Fruit fly (Drosophila melanogaster) whole organism, embryonic: Measurements from ENCODE around the gene ATPsynepsilonL.
A peak's percentile ranks its signal among the peaks of the same experiment; 100 is the strongest.

Source experiments
- ATbp ChIP-seq: fragments of 200-800 bp; sonication (Bioruptor generic); optimal IDR thresholded peaks from 2 replicates; lab custom pipeline; 2017; ENCODE audit warnings: missing biosample characterization, mild to moderate bottlenecking, missing genetic modification characterization, missing genetic modification reagents
- Awh ChIP-seq: fragments of 200-800 bp; sonication (Bioruptor generic); IDR thresholded peaks from 2 replicates; pipeline ENCODE4, ENCODE4 v1.3.6; 2022; ENCODE audit warnings: missing biosample characterization, missing genetic modification characterization
- CG10543 ChIP-seq: fragments of 200-800 bp; sonication (Bioruptor generic); optimal IDR thresholded peaks from 3 replicates; lab custom pipeline; 2017; ENCODE audit warnings: missing biosample characterization, mild to moderate bottlenecking, missing genetic modification characterization, moderate library complexity
- CG12769 ChIP-seq: fragments of 200-800 bp; sonication (Bioruptor generic); optimal IDR thresholded peaks from 2 replicates; lab custom pipeline; 2019; ENCODE audit warnings: missing biosample characterization, mild to moderate bottlenecking, missing genetic modification characterization, moderate library complexity
- CG13296 ChIP-seq: fragments of 200-800 bp; sonication (Bioruptor generic); optimal IDR thresholded peaks from 3 replicates; lab custom pipeline; 2018; ENCODE audit warnings: missing biosample characterization, mild to moderate bottlenecking, missing genetic modification characterization
- CG14860 ChIP-seq: fragments of 200-800 bp; sonication (Bioruptor generic); IDR thresholded peaks from 3 replicates; pipeline ENCODE4 v1.3.6; 2022; ENCODE audit warnings: missing biosample characterization, missing genetic modification characterization; ENCODE audit not compliant: partially characterized antibody
- CG17385 ChIP-seq: fragments of 200-800 bp; sonication (Bioruptor generic); optimal IDR thresholded peaks from 3 replicates; lab custom pipeline; 2018; ENCODE audit warnings: missing biosample characterization, mild to moderate bottlenecking, missing genetic modification characterization
- CG17568 ChIP-seq: fragments of 200-800 bp; sonication (Bioruptor generic); optimal IDR thresholded peaks from 2 replicates; lab custom pipeline; 2018; ENCODE audit warnings: missing biosample characterization, mild to moderate bottlenecking, missing genetic modification characterization, moderate library complexity
- CG17612 ChIP-seq: fragments of 200-800 bp; sonication (Bioruptor generic); IDR thresholded peaks from 2 replicates; pipeline ENCODE4 v1.3.6; 2022; ENCODE audit warnings: missing biosample characterization, missing genetic modification characterization
- CG18476 ChIP-seq: fragments of 200-800 bp; sonication (Bioruptor generic); optimal IDR thresholded peaks from 2 replicates; lab custom pipeline; 2016; ENCODE audit warnings: missing biosample characterization, mild to moderate bottlenecking, missing genetic modification characterization
- CG2129 ChIP-seq: fragments of 200-800 bp; sonication (Bioruptor generic); IDR thresholded peaks from 2 replicates; pipeline ENCODE4 v1.3.6; 2022; ENCODE audit warnings: missing biosample characterization, missing genetic modification characterization; ENCODE audit not compliant: partially characterized antibody
- CG30020 ChIP-seq: fragments of 200-800 bp; optimal IDR thresholded peaks from 2 replicates; lab custom pipeline; 2019; ENCODE audit warnings: missing biosample characterization, mild to moderate bottlenecking, missing genetic modification characterization, moderate library complexity
- CG31365 ChIP-seq: fragments of 200-800 bp; sonication (Bioruptor generic); optimal IDR thresholded peaks from 2 replicates; lab custom pipeline; 2018; ENCODE audit warnings: missing biosample characterization, mild to moderate bottlenecking, missing genetic modification characterization
- CG4730 ChIP-seq: fragments of 200-800 bp; sonication (Bioruptor generic); IDR thresholded peaks from 2 replicates; pipeline ENCODE4 v1.3.6; 2022; ENCODE audit warnings: missing biosample characterization, missing genetic modification characterization
- CG5180 ChIP-seq: fragments of 200-800 bp; sonication (Bioruptor generic); optimal IDR thresholded peaks from 3 replicates; lab custom pipeline; 2017; ENCODE audit warnings: missing biosample characterization, missing genetic modification characterization, mild to moderate bottlenecking, moderate library complexity, missing genetic modification reagents
- CG6175 ChIP-seq: fragments of 200-800 bp; sonication (Bioruptor generic); IDR thresholded peaks from 3 replicates; pipeline ENCODE4 v1.3.6; 2022; ENCODE audit warnings: missing biosample characterization, missing genetic modification characterization
- CG6272 ChIP-seq: fragments of 200-800 bp; sonication (Bioruptor generic); IDR thresholded peaks from 2 replicates; pipeline ENCODE4 v1.3.6; 2022; ENCODE audit warnings: missing biosample characterization, missing genetic modification characterization
- CG7786 ChIP-seq: fragments of 200-800 bp; sonication (Bioruptor generic); optimal IDR thresholded peaks from 2 replicates; lab custom pipeline; 2016; ENCODE audit warnings: missing biosample characterization, missing genetic modification characterization
- Dbx ChIP-seq: fragments of 200-800 bp; sonication (Bioruptor generic); IDR thresholded peaks from 3 replicates; pipeline ENCODE4 v1.3.6; 2022; ENCODE audit warnings: missing biosample characterization, missing genetic modification characterization
- ERR ChIP-seq: fragments of 200-800 bp; sonication (Bioruptor generic); optimal IDR thresholded peaks from 2 replicates; lab custom pipeline; 2016; ENCODE audit warnings: missing biosample characterization, missing genetic modification characterization
- Fer1 ChIP-seq: fragments of 200-800 bp; sonication (Bioruptor generic); optimal IDR thresholded peaks from 2 replicates; lab custom pipeline; 2017; ENCODE audit warnings: missing biosample characterization, mild to moderate bottlenecking, missing genetic modification characterization
- Fer3 ChIP-seq: fragments of 200-800 bp; sonication (Bioruptor generic); optimal IDR thresholded peaks from 2 replicates; lab custom pipeline; 2018; ENCODE audit warnings: missing biosample characterization, mild to moderate bottlenecking, missing genetic modification characterization, moderate library complexity
- Hmr ChIP-seq: fragments of 200-800 bp; sonication (Bioruptor generic); optimal IDR thresholded peaks from 3 replicates; lab custom pipeline; 2017; ENCODE audit warnings: mild to moderate bottlenecking, missing biosample characterization, missing genetic modification reagents, missing genetic modification characterization
- Lim3 ChIP-seq: fragments of 200-800 bp; sonication (Bioruptor generic); IDR thresholded peaks from 2 replicates; pipeline ENCODE4 v1.3.6; 2022; ENCODE audit warnings: missing biosample characterization, missing genetic modification characterization
- MTF-1 ChIP-seq: fragments of 200-800 bp; sonication (Bioruptor generic); optimal IDR thresholded peaks from 2 replicates; lab custom pipeline; 2018; ENCODE audit warnings: missing biosample characterization, mild to moderate bottlenecking, missing genetic modification characterization, borderline replicate concordance
- Mrtf ChIP-seq: fragments of 200-800 bp; sonication (Bioruptor generic); IDR thresholded peaks from 3 replicates; pipeline ENCODE4 v1.3.6; 2022; ENCODE audit warnings: missing biosample characterization, missing genetic modification characterization
- NfI ChIP-seq: fragments of 200-800 bp; sonication (Bioruptor generic); optimal IDR thresholded peaks from 3 replicates; lab custom pipeline; 2018; ENCODE audit warnings: missing biosample characterization, mild to moderate bottlenecking, missing genetic modification characterization, moderate library complexity
- PHDP ChIP-seq: fragments of 200-800 bp; sonication (Bioruptor generic); optimal IDR thresholded peaks from 3 replicates; lab custom pipeline; 2018; ENCODE audit warnings: missing biosample characterization, mild to moderate bottlenecking, missing genetic modification characterization, moderate library complexity
- Rfx ChIP-seq: fragments of 200-800 bp; sonication (Bioruptor generic); IDR thresholded peaks from 2 replicates; pipeline ENCODE4 v1.3.6; 2022; ENCODE audit warnings: missing biosample characterization, missing genetic modification characterization
- Stat92E ChIP-seq, 3 experiments: fragments of >200 bp in 2 of 3; fragments of 200-800 bp in 1 of 3; sonication (Bioruptor generic) in 1 of 3; optimal IDR thresholded peaks; 2 replicates each; lab custom pipeline; 2017 to 2019; ENCODE audit warnings: missing biosample characterization in 3 of 3, missing genetic modification characterization in 3 of 3, mild to moderate bottlenecking in 1 of 3, moderate library complexity in 1 of 3
- ash1 ChIP-seq: fragments of 200-800 bp; sonication (Bioruptor generic); optimal IDR thresholded peaks from 2 replicates; lab custom pipeline; 2018; ENCODE audit warnings: missing biosample characterization, mild to moderate bottlenecking, missing genetic modification characterization
- bcd ChIP-seq: fragments of 200-800 bp; sonication (Bioruptor generic); optimal IDR thresholded peaks from 2 replicates; lab custom pipeline; 2017; ENCODE audit warnings: missing biosample characterization, mild to moderate bottlenecking, missing genetic modification characterization
- caup ChIP-seq: fragments of 200-800 bp; sonication (Bioruptor generic); optimal IDR thresholded peaks from 3 replicates; lab custom pipeline; 2017; ENCODE audit warnings: missing biosample characterization, mild to moderate bottlenecking, missing genetic modification characterization, moderate library complexity; ENCODE audit not compliant: severe bottlenecking
- chif ChIP-seq, 2 experiments: fragments of 200-800 bp; sonication (Bioruptor generic); optimal IDR thresholded peaks; 3 replicates each; lab custom pipeline; 2016; ENCODE audit warnings: missing biosample characterization in 2 of 2, missing genetic modification characterization in 2 of 2
- chinmo ChIP-seq: fragments of 200-800 bp; sonication (Bioruptor generic); IDR thresholded peaks from 4 replicates; pipeline ENCODE4 v1.3.6; 2022; ENCODE audit warnings: missing biosample characterization, missing genetic modification characterization; ENCODE audit not compliant: partially characterized antibody
- chm ChIP-seq: fragments of 200-800 bp; sonication (Bioruptor generic); IDR thresholded peaks from 2 replicates; pipeline ENCODE4 v1.3.6; 2022; ENCODE audit warnings: missing biosample characterization, missing genetic modification characterization
- corto ChIP-seq: fragments of 200-800 bp; sonication (Bioruptor generic); optimal IDR thresholded peaks from 2 replicates; lab custom pipeline; 2016; ENCODE audit warnings: missing biosample characterization, mild to moderate bottlenecking, missing genetic modification characterization, moderate library complexity
- gce ChIP-seq: fragments of 200-800 bp; sonication (Bioruptor generic); IDR thresholded peaks from 3 replicates; pipeline ENCODE4 v1.3.6; 2022; ENCODE audit warnings: missing biosample characterization, missing genetic modification characterization
- h ChIP-seq: fragments of >200 bp; optimal IDR thresholded peaks from 2 replicates; lab custom pipeline; 2017
- inv ChIP-seq: fragments of 200-800 bp; sonication (Bioruptor generic); IDR thresholded peaks from 2 replicates; pipeline ENCODE4 v1.3.6; 2022; ENCODE audit warnings: missing biosample characterization, missing genetic modification characterization; ENCODE audit not compliant: partially characterized antibody
- nmo ChIP-seq: fragments of 200-800 bp; sonication (Bioruptor generic); optimal IDR thresholded peaks from 2 replicates; lab custom pipeline; 2018; ENCODE audit warnings: missing biosample characterization, mild to moderate bottlenecking, missing genetic modification characterization, moderate library complexity
- sens-2 ChIP-seq: fragments of 200-800 bp; sonication (Bioruptor generic); IDR thresholded peaks from 2 replicates; pipeline ENCODE4 v1.3.6; 2022; ENCODE audit warnings: missing biosample characterization, missing genetic modification characterization
- sr ChIP-seq: fragments of 200-800 bp; sonication (Bioruptor generic); IDR thresholded peaks from 3 replicates; pipeline ENCODE4 v1.3.6; 2022; ENCODE audit warnings: missing biosample characterization, missing genetic modification characterization
- stwl ChIP-seq: fragments of 200-800 bp; sonication (Bioruptor generic); optimal IDR thresholded peaks from 3 replicates; lab custom pipeline; 2018; ENCODE audit warnings: missing biosample characterization, mild to moderate bottlenecking, missing genetic modification characterization, moderate library complexity
- tin ChIP-seq: fragments of 200-800 bp; sonication (Bioruptor generic); optimal IDR thresholded peaks from 3 replicates; lab custom pipeline; 2016; ENCODE audit warnings: missing biosample characterization, missing genetic modification characterization
- zfh2 ChIP-seq: fragments of 200-800 bp; sonication (Bioruptor generic); optimal IDR thresholded peaks from 2 replicates; lab custom pipeline; 2016; ENCODE audit warnings: missing biosample characterization, missing genetic modification characterization

Gene ATPsynepsilonL

DNA sequence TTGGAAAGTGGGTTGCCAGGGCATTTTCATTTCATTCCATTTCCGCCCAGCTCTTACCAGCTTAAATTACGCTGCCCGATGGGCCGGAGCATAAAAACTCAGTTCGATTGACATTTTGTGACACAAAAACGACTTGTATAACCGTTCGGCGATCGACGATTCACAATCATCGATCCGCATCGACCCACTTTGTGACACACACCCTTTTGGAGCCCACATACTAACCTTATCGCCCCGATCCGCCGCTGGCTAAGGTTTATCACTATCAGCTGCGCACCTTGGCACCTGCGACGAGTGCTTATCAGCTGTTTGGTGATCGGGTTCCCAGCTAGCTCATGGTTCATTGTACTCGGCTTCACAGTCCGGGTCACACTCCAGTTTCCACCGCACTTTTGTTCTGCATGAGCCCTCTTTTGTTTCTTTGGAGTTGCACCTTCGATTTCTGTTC, 22.1 kb upstream of the ATPsynepsilonL start (continued):
- TF ChIP-seq sr (no peak), chinmo (GFP tag; lab: Robert Waterston, UW) (0 out of 4 replicates have a peak, but pooled peaks have one; percentile 53), chm (peak; percentile 62; the same call in 1 of the 2 replicates), bcd (GFP tag; lab: Kevin White, UChicago) (no peak), CG6175 (GFP tag; lab: Robert Waterston, UW) (no peak; the same call in 2 of the 3 replicates), Fer1 (peak; percentile 31), zfh2 (GFP tag; lab: Kevin White, UChicago) (no peak), CG5180 (peak; percentile 31), CG13296 (GFP tag; lab: Kevin White, UChicago) (peak; percentile 34)

dm6 chr3R:10100498-10101196, 20.9 kb upstream of the ATPsynepsilonL start:
- TF ChIP-seq corto (GFP tag; lab: Kevin White, UChicago) (no peak), CG6272 (GFP tag; lab: Robert Waterston, UW) (0 out of 2 replicates have a peak, but pooled peaks have one; percentile 18), ATbp (peak; percentile 47), Dbx (peak; percentile 77; the same call in 2 of the 3 replicates), nmo (peak; percentile 10), ash1 (peak; percentile 1), Awh (GFP tag; lab: Robert Waterston, UW) (0 out of 2 replicates have a peak, but pooled peaks have one; percentile 16), CG7786 (no peak), Lim3 (no peak), CG17385 (GFP tag; lab: Kevin White, UChicago) (peak; percentile 6), Hmr (peak; percentile 81), MTF-1 (GFP tag; lab: Kevin White, UChicago) (peak; percentile 17), CG4730 (0 out of 2 replicates have a peak, but pooled peaks have one; percentile 18), Mrtf (peak; percentile 60; the same call in 1 of the 3 replicates), CG10543 (GFP tag; lab: Kevin White, UChicago) (peak; percentile 6), sens-2 (GFP tag; lab: Robert Waterston, UW) (no peak), CG17612 (GFP tag; lab: Robert Waterston, UW) (peak; percentile 64; the same call in 1 of the 2 replicates), PHDP (tag; lab: Kevin White, UChicago) (peak; percentile 6), CG14860 (no peak), chinmo (GFP tag; lab: Robert Waterston, UW) (peak; percentile 82; the same call in 2 of the 4 replicates), Rfx (GFP tag; lab: Robert Waterston, UW) (peak; percentile 80), ERR (peak; percentile 62), gce (GFP tag; lab: Robert Waterston, UW) (peak; percentile 41; the same call in 1 of the 3 replicates), NfI (peak; percentile 48), caup (peak; percentile 45), CG31365 (peak; percentile 31), CG30020 (no peak), tin (GFP tag; lab: Kevin White, UChicago) (peak; percentile 52), chif (GFP tag; optimal IDR thresholded peaks at IDR 0.05; lab: Kevin White, UChicago) (no peak), h (no peak), inv (GFP tag; lab: Robert Waterston, UW) (no peak), Stat92E (GFP tag; optimal IDR thresholded peaks at IDR 0.05; lab: Kevin White, UChicago) (no peak), CG17568 (GFP tag; lab: Kevin White, UChicago) (no peak), Fer3 (tag; lab: Kevin White, UChicago) (peak; percentile 7), CG2129 (GFP tag; lab: Robert Waterston, UW) (no peak), CG12769 (tag; lab: Kevin White, UChicago) (peak; percentile 55), stwl (tag; lab: Kevin White, UChicago) (no peak), CG18476 (GFP tag; lab: Kevin White, UChicago) (no peak)
